Worm (Caenorhabditis elegans) whole organism, L3 larva: Measurements from ENCODE around the gene K10D11.6.
A peak's percentile ranks its signal among the peaks of the same experiment; 100 is the strongest.

ENCODE experiments used
- ceh-82 ChIP-seq: fragments of 150-350 bp; optimal IDR thresholded peaks from 2 replicates; lab custom pipeline; 2014; ENCODE audit warnings: missing biosample characterization, missing genetic modification characterization
- elt-1 ChIP-seq: fragments of 150-350 bp; optimal IDR thresholded peaks from 2 replicates; lab custom pipeline; 2014; ENCODE audit warnings: missing biosample characterization, missing genetic modification characterization
- elt-2 ChIP-seq: sonication (generic microtip); optimal IDR thresholded peaks from 2 replicates; lab custom pipeline; 2016; ENCODE audit warnings: missing genetic modification reagents, mild to moderate bottlenecking, missing genetic modification characterization, missing compliant biosample characterization
- nhr-11 ChIP-seq: fragments of 150-350 bp; optimal IDR thresholded peaks from 2 replicates; lab custom pipeline; 2014; ENCODE audit warnings: missing biosample characterization, missing genetic modification characterization
- nhr-12 ChIP-seq: fragments of 150-350 bp; optimal IDR thresholded peaks from 2 replicates; lab custom pipeline; 2014; ENCODE audit warnings: missing biosample characterization, missing genetic modification characterization
- nhr-23 ChIP-seq: fragments of 150-350 bp; optimal IDR thresholded peaks from 2 replicates; lab custom pipeline; 2014; ENCODE audit warnings: missing biosample characterization, missing genetic modification reagents, missing genetic modification characterization
- nhr-28 ChIP-seq: fragments of 150-350 bp; optimal IDR thresholded peaks from 2 replicates; lab custom pipeline; 2014; ENCODE audit warnings: missing biosample characterization, missing genetic modification characterization
- nhr-43 ChIP-seq: sonication (generic microtip); optimal IDR thresholded peaks from 2 replicates; lab custom pipeline; 2016; ENCODE audit warnings: mild to moderate bottlenecking, missing genetic modification characterization, missing compliant biosample characterization; ENCODE audit not compliant: poor library complexity, severe bottlenecking
- pha-4 ChIP-seq: fragments of 150-350 bp; optimal IDR thresholded peaks from 2 replicates; lab custom pipeline; 2014; ENCODE audit warnings: missing biosample characterization, missing genetic modification reagents, missing genetic modification characterization
- pqm-1 ChIP-seq: fragments of 150-350 bp; optimal IDR thresholded peaks from 2 replicates; lab custom pipeline; 2017; ENCODE audit warnings: missing biosample characterization, missing genetic modification characterization, inconsistent platforms
- snpc-4 ChIP-seq: fragments of 150-350 bp; optimal IDR thresholded peaks from 2 replicates; lab custom pipeline; 2014; ENCODE audit warnings: missing biosample characterization, missing genetic modification characterization
- unc-39 ChIP-seq: sonication (generic microtip); optimal IDR thresholded peaks from 4 replicates; lab custom pipeline; 2017; ENCODE audit warnings: missing biosample characterization, missing genetic modification characterization
- zag-1 ChIP-seq: fragments of 150-350 bp; optimal IDR thresholded peaks from 2 replicates; lab custom pipeline; 2014; ENCODE audit warnings: missing biosample characterization, missing genetic modification characterization

- TF ChIP-seq nhr-11, result no peak
- TF ChIP-seq snpc-4, result no peak
- TF ChIP-seq nhr-12 (tag; lab: Kevin White, UChicago), result no peak
- no peak for TF ChIP-seq zag-1 (tag; lab: Kevin White, UChicago)
- no peak for TF ChIP-seq pha-4 (tag; lab: Kevin White, UChicago)
- no peak for TF ChIP-seq pqm-1
- peak; percentile 29 for TF ChIP-seq nhr-23 (tag; lab: Kevin White, UChicago)
- TF ChIP-seq elt-1 (tag; lab: Kevin White, UChicago), result no peak
- no peak for TF ChIP-seq ceh-82
- no peak for TF ChIP-seq nhr-28 (tag; lab: Kevin White, UChicago)
- TF ChIP-seq nhr-43 (tag; lab: Kevin White, UChicago), result no peak
- TF ChIP-seq unc-39 (tag; lab: Kevin White, UChicago), result no peak
- no peak for TF ChIP-seq elt-2 (tag; lab: Kevin White, UChicago)
Measured at ce11 chrIV:12999087-12999486, 9.8 kb upstream of the K10D11.6 start.
